Fruit fly (Drosophila melanogaster) whole organism, embryonic: Measurements from ENCODE around the gene mRpL24.

Source experiments
- Awh ChIP-seq: fragments of 200-800 bp; sonication (Bioruptor generic); IDR thresholded peaks from 2 replicates; pipeline ENCODE4, ENCODE4 v1.3.6; 2022; ENCODE audit warnings: missing biosample characterization, missing genetic modification characterization
- B-H2 ChIP-seq: fragments of 200-800 bp; sonication (Bioruptor generic); optimal IDR thresholded peaks from 2 replicates; lab custom pipeline; 2018; ENCODE audit warnings: missing biosample characterization, mild to moderate bottlenecking, missing genetic modification characterization
- Bdp1 ChIP-seq: fragments of 200-800 bp; sonication (Bioruptor generic); optimal IDR thresholded peaks from 3 replicates; lab custom pipeline; 2016; ENCODE audit warnings: missing biosample characterization, missing genetic modification characterization
- Bgb ChIP-seq: fragments of 200-800 bp; sonication (Bioruptor generic); IDR thresholded peaks from 2 replicates; pipeline ENCODE4 v1.3.6; 2022; ENCODE audit warnings: missing biosample characterization, missing genetic modification characterization; ENCODE audit not compliant: partially characterized antibody
- CG1024 ChIP-seq: fragments of 200-800 bp; sonication (Bioruptor generic); IDR thresholded peaks from 2 replicates; pipeline ENCODE4 v1.3.6; 2022; ENCODE audit warnings: missing biosample characterization, missing genetic modification characterization
- CG12236 ChIP-seq: fragments of 200-800 bp; sonication (Bioruptor generic); optimal IDR thresholded peaks from 2 replicates; lab custom pipeline; 2016; ENCODE audit warnings: missing biosample characterization, missing genetic modification characterization
- CG13624 ChIP-seq: fragments of 200-800 bp; sonication (Bioruptor generic); optimal IDR thresholded peaks from 2 replicates; lab custom pipeline; 2016; ENCODE audit warnings: missing biosample characterization, missing genetic modification characterization
- CG13775 ChIP-seq: fragments of 200-800 bp; sonication (Bioruptor generic); optimal IDR thresholded peaks from 3 replicates; lab custom pipeline; 2017; ENCODE audit warnings: missing biosample characterization, mild to moderate bottlenecking, missing genetic modification characterization
- CG15601 ChIP-seq: fragments of 200-800 bp; sonication (Bioruptor generic); optimal IDR thresholded peaks from 3 replicates; lab custom pipeline; 2019; ENCODE audit warnings: missing biosample characterization, mild to moderate bottlenecking, missing genetic modification characterization, moderate library complexity
- CG16863 ChIP-seq: fragments of 200-800 bp; sonication (Bioruptor generic); optimal IDR thresholded peaks from 3 replicates; lab custom pipeline; 2016; ENCODE audit warnings: missing biosample characterization, missing genetic modification characterization
- CG1832 ChIP-seq: fragments of 200-800 bp; sonication (Bioruptor generic); optimal IDR thresholded peaks from 2 replicates; lab custom pipeline; 2017; ENCODE audit warnings: missing biosample characterization, mild to moderate bottlenecking, missing genetic modification characterization, inconsistent platforms
- CG2129 ChIP-seq: fragments of 200-800 bp; sonication (Bioruptor generic); IDR thresholded peaks from 2 replicates; pipeline ENCODE4 v1.3.6; 2022; ENCODE audit warnings: missing biosample characterization, missing genetic modification characterization; ENCODE audit not compliant: partially characterized antibody
- CG2199 ChIP-seq: fragments of 200-800 bp; sonication (Bioruptor generic); IDR thresholded peaks from 3 replicates; pipeline ENCODE4 v1.3.6; 2022; ENCODE audit warnings: missing biosample characterization, missing genetic modification characterization
- CG2889 ChIP-seq: fragments of 200-800 bp; sonication (Bioruptor generic); IDR thresholded peaks from 3 replicates; pipeline ENCODE4 v1.3.6; 2022; ENCODE audit warnings: missing biosample characterization, missing genetic modification characterization
- CG31365 ChIP-seq: fragments of 200-800 bp; sonication (Bioruptor generic); optimal IDR thresholded peaks from 2 replicates; lab custom pipeline; 2018; ENCODE audit warnings: missing biosample characterization, mild to moderate bottlenecking, missing genetic modification characterization
- CG3163 ChIP-seq: fragments of 200-800 bp; sonication (Bioruptor generic); optimal IDR thresholded peaks from 3 replicates; lab custom pipeline; 2016; ENCODE audit warnings: missing biosample characterization, missing genetic modification characterization
- CG3407 ChIP-seq: fragments of 200-800 bp; sonication (Bioruptor generic); optimal IDR thresholded peaks from 2 replicates; lab custom pipeline; 2018; ENCODE audit warnings: missing biosample characterization, mild to moderate bottlenecking, missing genetic modification characterization
- CG5953 ChIP-seq: fragments of 200-800 bp; sonication (Bioruptor generic); IDR thresholded peaks from 2 replicates; pipeline ENCODE4 v1.3.6; 2022; ENCODE audit warnings: missing biosample characterization, missing genetic modification characterization
- CG6683 ChIP-seq: fragments of 200-800 bp; sonication (Bioruptor generic); optimal IDR thresholded peaks from 2 replicates; lab custom pipeline; 2017; ENCODE audit warnings: missing biosample characterization, mild to moderate bottlenecking, missing genetic modification characterization, missing genetic modification reagents
- CG8281 ChIP-seq: fragments of 200-800 bp; sonication (Bioruptor generic); optimal IDR thresholded peaks from 2 replicates; lab custom pipeline; 2018; ENCODE audit warnings: missing biosample characterization, mild to moderate bottlenecking, missing genetic modification characterization, moderate library complexity
- CG8290 ChIP-seq, 3 experiments: fragments of 200-800 bp; sonication (Bioruptor generic); optimal IDR thresholded peaks; 2 replicates each; lab custom pipeline; 2016 to 2019; ENCODE audit warnings: missing biosample characterization in 3 of 3, missing genetic modification characterization in 3 of 3, mild to moderate bottlenecking in 2 of 3, moderate library complexity in 1 of 3
- CG8478 ChIP-seq: fragments of >200 bp; optimal IDR thresholded peaks from 2 replicates; lab custom pipeline; 2018
- CG9876 ChIP-seq: fragments of 200-800 bp; sonication (Bioruptor generic); optimal IDR thresholded peaks from 2 replicates; lab custom pipeline; 2016; ENCODE audit warnings: missing biosample characterization, missing genetic modification characterization
- Fer3 ChIP-seq: fragments of 200-800 bp; sonication (Bioruptor generic); optimal IDR thresholded peaks from 2 replicates; lab custom pipeline; 2018; ENCODE audit warnings: missing biosample characterization, mild to moderate bottlenecking, missing genetic modification characterization, moderate library complexity
- HLH4C ChIP-seq: fragments of 200-800 bp; sonication (Bioruptor generic); IDR thresholded peaks from 3 replicates; pipeline ENCODE4 v1.3.6; 2022; ENCODE audit warnings: missing biosample characterization, missing genetic modification characterization; ENCODE audit not compliant: partially characterized antibody
- HLHmδ ChIP-seq: fragments of 200-800 bp; sonication (Bioruptor generic); optimal IDR thresholded peaks from 2 replicates; lab custom pipeline; 2018; ENCODE audit warnings: missing biosample characterization, mild to moderate bottlenecking, missing genetic modification characterization, moderate library complexity
- Hand ChIP-seq: fragments of 200-800 bp; sonication (Bioruptor generic); optimal IDR thresholded peaks from 2 replicates; lab custom pipeline; 2017; ENCODE audit warnings: mild to moderate bottlenecking, missing biosample characterization, missing genetic modification reagents, missing genetic modification characterization
- Opbp ChIP-seq: fragments of 200-800 bp; sonication (Bioruptor generic); IDR thresholded peaks from 3 replicates; pipeline ENCODE4 v1.3.6; 2022; ENCODE audit warnings: missing biosample characterization, missing genetic modification characterization; ENCODE audit not compliant: partially characterized antibody
- Scr ChIP-seq: fragments of 200-800 bp; sonication (Bioruptor generic); IDR thresholded peaks from 2 replicates; pipeline ENCODE4 v1.3.6; 2022; ENCODE audit warnings: missing biosample characterization, missing genetic modification characterization; ENCODE audit not compliant: partially characterized antibody
- Xbp1 ChIP-seq: fragments of 200-800 bp; sonication (Bioruptor generic); optimal IDR thresholded peaks from 3 replicates; lab custom pipeline; 2016; ENCODE audit warnings: missing biosample characterization, mild to moderate bottlenecking, missing genetic modification characterization
- YL-1 ChIP-seq: fragments of 200-800 bp; sonication (Bioruptor generic); optimal IDR thresholded peaks from 3 replicates; lab custom pipeline; 2017; ENCODE audit warnings: missing biosample characterization, mild to moderate bottlenecking, missing genetic modification characterization
- cas ChIP-seq: fragments of 200-800 bp; sonication (Bioruptor generic); IDR thresholded peaks from 2 replicates; pipeline ENCODE4 v1.3.6; 2022; ENCODE audit warnings: missing biosample characterization, missing genetic modification characterization
- crc ChIP-seq: fragments of 200-800 bp; sonication (Bioruptor generic); optimal IDR thresholded peaks from 2 replicates; lab custom pipeline; 2016; ENCODE audit warnings: missing biosample characterization, missing genetic modification characterization
- crol ChIP-seq: fragments of 200-800 bp; sonication (Bioruptor generic); IDR thresholded peaks from 2 replicates; pipeline ENCODE4 v1.3.6; 2022; ENCODE audit warnings: missing biosample characterization, missing genetic modification characterization
- da ChIP-seq: fragments of 200-800 bp; sonication (Bioruptor generic); optimal IDR thresholded peaks from 2 replicates; lab custom pipeline; 2016; ENCODE audit warnings: missing biosample characterization, missing genetic modification characterization
- esg ChIP-seq: fragments of 200-800 bp; sonication (Bioruptor generic); conservative IDR thresholded peaks from 2 replicates; pipeline ENCODE4 v1.3.6; 2022; ENCODE audit warnings: missing biosample characterization, missing genetic modification characterization
- exex ChIP-seq: fragments of 200-800 bp; sonication (Bioruptor generic); optimal IDR thresholded peaks from 4 replicates; lab custom pipeline; 2018; ENCODE audit warnings: missing biosample characterization, mild to moderate bottlenecking, missing genetic modification characterization, moderate library complexity
- fd3F ChIP-seq: fragments of 200-800 bp; sonication (Bioruptor generic); optimal IDR thresholded peaks from 2 replicates; lab custom pipeline; 2018; ENCODE audit warnings: missing biosample characterization, mild to moderate bottlenecking, missing genetic modification characterization, moderate library complexity
- ham ChIP-seq: fragments of 200-800 bp; sonication (Bioruptor generic); IDR thresholded peaks from 2 replicates; pipeline ENCODE4 v1.3.6; 2022; ENCODE audit warnings: missing biosample characterization, missing genetic modification characterization
- her ChIP-seq: fragments of 200-800 bp; sonication (Bioruptor generic); optimal IDR thresholded peaks from 2 replicates; lab custom pipeline; 2016; ENCODE audit warnings: missing biosample characterization, missing genetic modification characterization
- jing ChIP-seq: fragments of 200-800 bp; sonication (Bioruptor generic); optimal IDR thresholded peaks from 2 replicates; lab custom pipeline; 2018; ENCODE audit warnings: missing biosample characterization, mild to moderate bottlenecking, missing genetic modification characterization
- klu ChIP-seq: fragments of 200-800 bp; sonication (Bioruptor generic); IDR thresholded peaks from 2 replicates; pipeline ENCODE4 v1.3.6; 2022; ENCODE audit warnings: missing biosample characterization, missing genetic modification characterization
- lmd ChIP-seq: fragments of 200-800 bp; sonication (Bioruptor generic); IDR thresholded peaks from 2 replicates; pipeline ENCODE4 v1.3.6; 2022; ENCODE audit warnings: missing biosample characterization, missing genetic modification characterization
- sens-2 ChIP-seq: fragments of 200-800 bp; sonication (Bioruptor generic); IDR thresholded peaks from 2 replicates; pipeline ENCODE4 v1.3.6; 2022; ENCODE audit warnings: missing biosample characterization, missing genetic modification characterization
- shn ChIP-seq: fragments of 200-800 bp; sonication (Bioruptor generic); optimal IDR thresholded peaks from 3 replicates; lab custom pipeline; 2016; ENCODE audit warnings: missing biosample characterization, missing genetic modification characterization
- tna ChIP-seq: fragments of 200-800 bp; sonication (Bioruptor generic); IDR thresholded peaks from 2 replicates; pipeline ENCODE4 v1.3.6; 2022; ENCODE audit warnings: missing biosample characterization, missing genetic modification characterization; ENCODE audit not compliant: partially characterized antibody
- trh ChIP-seq: fragments of 200-800 bp; sonication (Bioruptor generic); optimal IDR thresholded peaks from 2 replicates; lab custom pipeline; 2016; ENCODE audit warnings: missing biosample characterization, missing genetic modification characterization
- wor ChIP-seq: fragments of 200-800 bp; sonication (Bioruptor generic); IDR thresholded peaks from 2 replicates; pipeline ENCODE4 v1.3.6; 2022; ENCODE audit warnings: missing biosample characterization, missing genetic modification characterization
- zen2 ChIP-seq: fragments of 200-800 bp; sonication (Bioruptor generic); IDR thresholded peaks from 3 replicates; pipeline ENCODE4 v1.3.6; 2022; ENCODE audit warnings: missing biosample characterization, missing genetic modification characterization; ENCODE audit not compliant: partially characterized antibody

The mRpL24 gene

dm6 chr2L:4976988-4977551 lies 31.9 kb upstream of the mRpL24 start, which contains the start of the genes Gmd and CG3792 (continued):
- TF ChIP-seq ham (GFP tag; lab: Robert Waterston, UW) (peak; percentile 86; the same call in 1 of the 2 replicates), CG6683 (peak; percentile 90), YL-1 (GFP tag; lab: Kevin White, UChicago) (peak; percentile 82), da (GFP tag; lab: Kevin White, UChicago) (peak; percentile 69), CG5953 (GFP tag; lab: Robert Waterston, UW) (peak; percentile 93), HLHmδ (GFP tag; lab: Kevin White, UChicago) (no peak), zen2 (GFP tag; lab: Robert Waterston, UW) (peak; percentile 72; the same call in 2 of the 3 replicates), Fer3 (peak; percentile 96), CG9876 (GFP tag; lab: Kevin White, UChicago) (peak; percentile 75), CG8281 (tag; lab: Kevin White, UChicago) (no peak), Awh (GFP tag; lab: Robert Waterston, UW) (peak; percentile 96), Opbp (peak; percentile 53; the same call in 2 of the 3 replicates), Bdp1 (GFP tag; lab: Kevin White, UChicago) (peak; percentile 88), CG3163 (GFP tag; lab: Kevin White, UChicago) (peak; percentile 72), CG1832 (GFP tag; lab: Kevin White, UChicago) (no peak), HLH4C (GFP tag; lab: Robert Waterston, UW) (peak; percentile 84), CG8478 (lab: Kevin White, UChicago) (no peak), Xbp1 (GFP tag; lab: Kevin White, UChicago) (peak; percentile 97), wor (GFP tag; lab: Robert Waterston, UW) (peak; percentile 95), lmd (GFP tag; lab: Robert Waterston, UW) (peak; percentile 97), CG1024 (GFP tag; lab: Robert Waterston, UW) (peak; percentile 86), CG2129 (GFP tag; lab: Robert Waterston, UW) (peak; percentile 56), cas (GFP tag; lab: Robert Waterston, UW) (peak; percentile 92), her (GFP tag; lab: Kevin White, UChicago) (peak; percentile 90), CG13624 (GFP tag; lab: Kevin White, UChicago) (peak; percentile 94), Hand (GFP tag; lab: Kevin White, UChicago) (peak; percentile 68), tna (GFP tag; lab: Robert Waterston, UW) (peak; percentile 67), crol (peak; percentile 62), fd3F (peak; percentile 94), CG2199 (GFP tag; lab: Robert Waterston, UW) (peak; percentile 81; the same call in 1 of the 3 replicates), Scr (GFP tag; lab: Robert Waterston, UW) (peak; percentile 82), CG15601 (tag; lab: Kevin White, UChicago) (peak; percentile 92), CG8290 (GFP tag; optimal IDR thresholded peaks at IDR 0.05; lab: Kevin White, UChicago) (peak; percentile 95), CG8290 (tag; optimal IDR thresholded peaks at IDR 0.05; lab: Kevin White, UChicago) (peak; percentile 82 to 84), trh (GFP tag; lab: Kevin White, UChicago) (peak; percentile 83), jing (GFP tag; lab: Kevin White, UChicago) (no peak), CG12236 (GFP tag; lab: Kevin White, UChicago) (peak; percentile 82), shn (GFP tag; lab: Kevin White, UChicago) (peak; percentile 92), CG16863 (GFP tag; lab: Kevin White, UChicago) (peak; percentile 95), crc (peak; percentile 90), B-H2 (peak; percentile 96), exex (tag; lab: Kevin White, UChicago) (peak; percentile 72), CG13775 (GFP tag; lab: Kevin White, UChicago) (peak; percentile 96), CG2889 (GFP tag; lab: Robert Waterston, UW) (peak; percentile 92), klu (GFP tag; lab: Robert Waterston, UW) (peak; percentile 95), CG31365 (peak; percentile 63), Bgb (peak; percentile 78), esg (peak; percentile 95), sens-2 (peak; percentile 84; the same call in 1 of the 2 replicates), CG3407 (GFP tag; lab: Kevin White, UChicago) (peak; percentile 78)
